Fruit fly (Drosophila melanogaster) whole organism, wandering third instar larva: Measurements from ENCODE around the gene CG16813.

Source experiments
- Abd-B ChIP-seq: fragments of >200 bp; optimal IDR thresholded peaks from 2 replicates; lab custom pipeline; 2017; ENCODE audit warnings: missing biosample characterization, missing genetic modification characterization
- CG32264 ChIP-seq: fragments of 200-800 bp; sonication (Bioruptor generic); optimal IDR thresholded peaks from 2 replicates; lab custom pipeline; 2016; ENCODE audit warnings: missing biosample characterization, missing genetic modification characterization
- CG9705 ChIP-seq: fragments of 200-800 bp; sonication (Bioruptor generic); optimal IDR thresholded peaks from 2 replicates; lab custom pipeline; 2018; ENCODE audit warnings: missing biosample characterization, mild to moderate bottlenecking, missing genetic modification characterization
- CrebA ChIP-seq: fragments of 200-800 bp; sonication (Bioruptor generic); optimal IDR thresholded peaks from 2 replicates; lab custom pipeline; 2016; ENCODE audit warnings: missing biosample characterization, mild to moderate bottlenecking, missing genetic modification characterization, borderline replicate concordance
- Dfd ChIP-seq: fragments of >200 bp; optimal IDR thresholded peaks from 2 replicates; lab custom pipeline; 2017; ENCODE audit warnings: missing biosample characterization, missing genetic modification characterization
- GATAd ChIP-seq: sonication (Bioruptor generic); optimal IDR thresholded peaks from 2 replicates; lab custom pipeline; 2016; ENCODE audit warnings: missing biosample characterization, missing genetic modification characterization
- HLH106 ChIP-seq: fragments of 200-800 bp; optimal IDR thresholded peaks from 3 replicates; lab custom pipeline; 2019; ENCODE audit warnings: missing biosample characterization, mild to moderate bottlenecking, missing genetic modification characterization, moderate library complexity
- Hnf4 ChIP-seq: fragments of 200-800 bp; sonication (Bioruptor generic); optimal IDR thresholded peaks from 2 replicates; lab custom pipeline; 2016; ENCODE audit warnings: missing biosample characterization, mild to moderate bottlenecking, missing genetic modification characterization
- Hr78 ChIP-seq: fragments of >200 bp; optimal IDR thresholded peaks from 2 replicates; lab custom pipeline; 2017; ENCODE audit warnings: missing biosample characterization, missing genetic modification characterization
- Hr83 ChIP-seq: fragments of 200-300 bp; sonication (Bioruptor generic); optimal IDR thresholded peaks from 2 replicates; lab custom pipeline; 2016; ENCODE audit warnings: missing biosample characterization, mild to moderate bottlenecking, missing genetic modification characterization, moderate library complexity; ENCODE audit not compliant: poor library complexity, severe bottlenecking
- Jra ChIP-seq: sonication (Bioruptor generic); optimal IDR thresholded peaks from 2 replicates; lab custom pipeline; 2016; ENCODE audit warnings: missing biosample characterization, missing genetic modification characterization
- Mio ChIP-seq: sonication (Bioruptor generic); optimal IDR thresholded peaks from 2 replicates; lab custom pipeline; 2016; ENCODE audit warnings: missing biosample characterization, missing genetic modification characterization
- Myc ChIP-seq: fragments of >200 bp; optimal IDR thresholded peaks from 2 replicates; lab custom pipeline; 2017
- N ChIP-seq: fragments of >200 bp; optimal IDR thresholded peaks from 2 replicates; lab custom pipeline; 2018; ENCODE audit warnings: missing biosample characterization, missing external identifiers, missing genetic modification characterization
- OdsH ChIP-seq: fragments of 200-800 bp; sonication (Bioruptor generic); optimal IDR thresholded peaks from 2 replicates; lab custom pipeline; 2016; ENCODE audit warnings: missing biosample characterization, mild to moderate bottlenecking, missing genetic modification characterization
- Rel ChIP-seq, 2 experiments: fragments of 200-800 bp; sonication (Bioruptor generic) in 1 of 2; optimal IDR thresholded peaks; 2 replicates in 1 of 2; 3 replicates in 1 of 2; lab custom pipeline; 2016 to 2019; ENCODE audit warnings: mild to moderate bottlenecking in 2 of 2, missing biosample characterization in 2 of 2, missing genetic modification characterization in 2 of 2, moderate library complexity in 1 of 2
- Sp1 ChIP-seq: fragments of 200-800 bp; sonication (Bioruptor generic); optimal IDR thresholded peaks from 3 replicates; lab custom pipeline; 2019; ENCODE audit warnings: missing biosample characterization, mild to moderate bottlenecking, missing genetic modification characterization, moderate library complexity
- Vsx2 ChIP-seq: fragments of 200-300, 225-300 bp; sonication (Bioruptor generic); optimal IDR thresholded peaks from 2 replicates; lab custom pipeline; 2018; ENCODE audit warnings: missing biosample characterization, missing genetic modification characterization; ENCODE audit not compliant: partially characterized antibody
- br ChIP-seq: fragments of 200-800 bp; sonication (Bioruptor generic); optimal IDR thresholded peaks from 2 replicates; lab custom pipeline; 2016; ENCODE audit warnings: missing biosample characterization, missing genetic modification characterization
- brk ChIP-seq: fragments of 200-800 bp; sonication (Bioruptor generic); optimal IDR thresholded peaks from 2 replicates; lab custom pipeline; 2016; ENCODE audit warnings: missing biosample characterization, mild to moderate bottlenecking, missing genetic modification characterization
- dl ChIP-seq, 2 experiments: fragments of 175-275, 200-275 bp in 1 of 2; fragments of 200-275 bp in 1 of 2; sonication (Bioruptor generic); optimal IDR thresholded peaks; lab custom pipeline; 2018; ENCODE audit warnings: mild to moderate bottlenecking in 2 of 2, missing biosample characterization in 2 of 2, missing genetic modification characterization in 2 of 2, moderate library complexity in 2 of 2; ENCODE audit not compliant: partially characterized antibody in 2 of 2, insufficient read depth in 1 of 2
- dmrt93B ChIP-seq: fragments of 200-800 bp; sonication (Bioruptor generic); optimal IDR thresholded peaks from 2 replicates; lab custom pipeline; 2018; ENCODE audit warnings: missing biosample characterization, mild to moderate bottlenecking, missing genetic modification characterization
- ey ChIP-seq: fragments of 200-800 bp; sonication (Bioruptor generic); optimal IDR thresholded peaks from 2 replicates; lab custom pipeline; 2016; ENCODE audit warnings: missing biosample characterization, missing genetic modification characterization
- fru ChIP-seq: fragments of 200-800 bp; sonication (Bioruptor generic); optimal IDR thresholded peaks from 3 replicates; lab custom pipeline; 2016; ENCODE audit warnings: missing biosample characterization, mild to moderate bottlenecking, missing genetic modification characterization
- h ChIP-seq: fragments of 200-800 bp; sonication (Bioruptor generic); optimal IDR thresholded peaks from 3 replicates; lab custom pipeline; 2016; ENCODE audit warnings: missing biosample characterization, mild to moderate bottlenecking, missing genetic modification characterization
- jim ChIP-seq: fragments of 175-275, 200-325 bp; sonication (Bioruptor generic); optimal IDR thresholded peaks from 2 replicates; lab custom pipeline; 2016; ENCODE audit warnings: missing biosample characterization, mild to moderate bottlenecking, missing genetic modification characterization
- pan ChIP-seq: fragments of >200 bp; optimal IDR thresholded peaks from 2 replicates; lab custom pipeline; 2017
- psq ChIP-seq: fragments of 200-800 bp; sonication (Bioruptor generic); optimal IDR thresholded peaks from 3 replicates; lab custom pipeline; 2017; ENCODE audit warnings: missing biosample characterization, mild to moderate bottlenecking, missing genetic modification characterization, moderate library complexity
- rgr ChIP-seq: fragments of 200-800 bp; sonication (Bioruptor generic); optimal IDR thresholded peaks from 3 replicates; lab custom pipeline; 2016; ENCODE audit warnings: missing biosample characterization, mild to moderate bottlenecking, missing genetic modification characterization
- sage ChIP-seq: fragments of 200-800 bp; sonication (Bioruptor generic); optimal IDR thresholded peaks from 2 replicates; lab custom pipeline; 2016; ENCODE audit warnings: missing biosample characterization, mild to moderate bottlenecking, missing genetic modification characterization
- sv ChIP-seq: fragments of 200-800 bp; sonication (Bioruptor generic); optimal IDR thresholded peaks from 3 replicates; lab custom pipeline; 2016; ENCODE audit warnings: missing biosample characterization, missing genetic modification characterization
- tai ChIP-seq: sonication (Bioruptor generic); optimal IDR thresholded peaks from 2 replicates; lab custom pipeline; 2016; ENCODE audit warnings: missing biosample characterization, missing genetic modification characterization
- usp ChIP-seq: fragments of >200 bp; optimal IDR thresholded peaks from 2 replicates; lab custom pipeline; 2017; ENCODE audit warnings: missing biosample characterization, missing genetic modification characterization
- woc ChIP-seq: sonication (Bioruptor generic); optimal IDR thresholded peaks from 2 replicates; lab custom pipeline; 2016; ENCODE audit warnings: missing biosample characterization, mild to moderate bottlenecking, missing genetic modification characterization

The CG16813 gene

dm6 chr2L:13258702-13259101 is 31.4 kb downstream of the CG16813 start:
- TF ChIP-seq pan (lab: Kevin White, UChicago) (no peak), Rel (GFP tag; optimal IDR thresholded peaks at IDR 0.05; lab: Kevin White, UChicago) (no peak), Rel (tag; optimal IDR thresholded peaks at IDR 0.05; lab: Kevin White, UChicago) (no peak), CG9705 (GFP tag; lab: Kevin White, UChicago) (no peak), usp (GFP tag; lab: Kevin White, UChicago) (no peak), woc (GFP tag; lab: Kevin White, UChicago) (no peak), ey (GFP tag; lab: Kevin White, UChicago) (no peak), HLH106 (no peak), Abd-B (GFP tag; lab: Kevin White, UChicago) (no peak), fru (no peak)

- TF ChIP-seq OdsH (GFP tag; lab: Kevin White, UChicago) = no peak
- no peak for TF ChIP-seq CG9705 (GFP tag; lab: Kevin White, UChicago)
- TF ChIP-seq Abd-B (GFP tag; lab: Kevin White, UChicago) = no peak
- TF ChIP-seq Vsx2 = no peak
- no peak for TF ChIP-seq dl (GFP tag; optimal IDR thresholded peaks at IDR 0.05; lab: Kevin White, UChicago; ENCODE audit: insufficient read depth in 1 of 2, partially characterized antibody in 2 of 2)
Measured at dm6 chr2L:13259643-13260042, 32.3 kb downstream of the CG16813 start, which contains the start of gene CG31730. Gene CG31730, minus strand, starts transcription at chr2L:13259743.

dm6 chr2L:13260740-13261139 is 33.4 kb downstream of the CG16813 start, which contains the start of gene CG44085:
Gene CG44085, plus strand, starts transcription at chr2L:13261008.
- TF ChIP-seq rgr = no peak
- no peak for TF ChIP-seq br
- TF ChIP-seq ey (GFP tag; lab: Kevin White, UChicago) = no peak
- TF ChIP-seq pan (lab: Kevin White, UChicago) = no peak
- no peak for TF ChIP-seq HLH106
- TF ChIP-seq brk = no peak
- TF ChIP-seq Jra (GFP tag; lab: Kevin White, UChicago) = no peak
- TF ChIP-seq N (GFP tag; lab: Kevin White, UChicago) = no peak
- no peak for TF ChIP-seq tai (GFP tag; lab: Kevin White, UChicago)
- no peak for TF ChIP-seq sv (GFP tag; lab: Kevin White, UChicago)
- no peak for TF ChIP-seq h (GFP tag; lab: Kevin White, UChicago)
- TF ChIP-seq GATAd (GFP tag; lab: Kevin White, UChicago) = no peak
- no peak for TF ChIP-seq psq (GFP tag; lab: Kevin White, UChicago)
- no peak for TF ChIP-seq fru
- no peak for TF ChIP-seq Hr78 (GFP tag; lab: Kevin White, UChicago)
- TF ChIP-seq jim (GFP tag; lab: Kevin White, UChicago) = no peak

dm6 chr2L:13265776-13266175 is 38.4 kb downstream of the CG16813 start, which contains the start of gene CG31848:
Gene CG31848, minus strand, starts transcription at chr2L:13265876.
- TF ChIP-seq br (no peak), brk (no peak), N (GFP tag; lab: Kevin White, UChicago) (no peak), pan (lab: Kevin White, UChicago) (no peak), rgr (no peak), jim (GFP tag; lab: Kevin White, UChicago) (no peak), CrebA (GFP tag; lab: Kevin White, UChicago) (no peak), Rel (GFP tag; optimal IDR thresholded peaks at IDR 0.05; lab: Kevin White, UChicago) (no peak), Rel (tag; optimal IDR thresholded peaks at IDR 0.05; lab: Kevin White, UChicago) (no peak), Hnf4 (GFP tag; lab: Kevin White, UChicago) (no peak), Abd-B (GFP tag; lab: Kevin White, UChicago) (no peak), dmrt93B (GFP tag; lab: Kevin White, UChicago) (no peak), Hr78 (GFP tag; lab: Kevin White, UChicago) (no peak), Dfd (no peak), Sp1 (no peak), Mio (GFP tag; lab: Kevin White, UChicago) (no peak)

- TF ChIP-seq Myc (lab: Kevin White, UChicago) (no peak), CG32264 (GFP tag; lab: Kevin White, UChicago) (no peak), N (GFP tag; lab: Kevin White, UChicago) (no peak), jim (GFP tag; lab: Kevin White, UChicago) (no peak), psq (GFP tag; lab: Kevin White, UChicago) (no peak), Hnf4 (GFP tag; lab: Kevin White, UChicago) (no peak), Dfd (no peak), Rel (GFP tag; optimal IDR thresholded peaks at IDR 0.05; lab: Kevin White, UChicago) (no peak), Rel (tag; optimal IDR thresholded peaks at IDR 0.05; lab: Kevin White, UChicago) (no peak), woc (GFP tag; lab: Kevin White, UChicago) (no peak), rgr (no peak), sage (GFP tag; lab: Kevin White, UChicago) (no peak), Hr78 (GFP tag; lab: Kevin White, UChicago) (no peak), Hr83 (GFP tag; lab: Kevin White, UChicago) (no peak)
- TF ChIP-seq, all 38 proteins: peak for 0
Measured at dm6 chr2L:13266627-13267026, 39.3 kb downstream of the CG16813 start.
